Worm (Caenorhabditis elegans): ENCODE results near the gene C08B11.9.

DNA sequence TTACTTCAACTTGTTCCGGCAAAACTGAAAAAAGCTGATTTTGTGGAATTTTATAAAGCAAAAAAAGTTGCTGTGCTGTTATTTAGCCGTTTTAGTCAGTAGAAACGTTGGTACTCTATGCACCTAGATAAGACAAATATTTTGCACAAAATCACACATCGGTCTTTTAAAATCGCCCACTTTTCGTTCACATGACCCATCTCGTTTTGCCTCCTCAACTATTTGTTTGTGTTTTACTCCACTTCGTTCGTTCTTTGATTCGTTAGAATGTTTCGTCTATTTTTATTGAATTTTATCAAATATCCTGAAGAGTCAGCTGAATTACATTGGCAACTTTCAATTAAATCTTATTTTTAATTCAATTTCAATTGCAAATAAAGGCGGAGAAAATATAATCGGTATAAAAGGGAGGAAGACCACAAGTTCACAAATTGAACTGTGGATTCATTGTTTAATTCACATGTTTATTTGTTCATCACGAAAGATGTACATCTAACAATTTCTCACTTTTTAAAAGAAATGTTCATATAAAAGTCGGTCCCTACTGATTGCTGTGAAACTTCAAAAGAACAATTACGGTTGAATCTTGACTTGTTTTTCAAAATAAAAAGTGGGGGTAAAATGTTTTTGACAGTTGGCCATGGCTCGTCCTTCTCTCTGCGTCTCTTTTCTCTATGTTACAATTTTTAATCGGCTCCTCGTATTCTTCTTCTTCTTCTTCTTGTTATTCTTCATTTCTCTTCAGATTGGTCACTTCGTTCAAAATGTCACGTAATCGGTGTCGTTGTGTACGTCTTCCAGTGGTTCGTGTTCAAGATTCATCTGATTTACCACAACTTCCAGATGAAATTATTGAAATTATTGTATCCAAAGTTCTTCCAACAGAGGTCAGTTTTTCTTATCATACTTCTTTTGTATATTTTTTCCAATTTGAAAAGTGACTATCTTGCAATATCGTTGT lies 25.6 kb downstream of the C08B11.9 start, which contains the start of gene DH11.2:
- TF ChIP-seq dmd-8 (GFP tag; IDR thresholded peaks at IDR 0.05) (no peak), hif-1 (tag; optimal IDR thresholded peaks at IDR 0.05) (peak in 1 of 2 experiments; percentile 46), T26A8.4 (GFP tag; IDR thresholded peaks at IDR 0.05) (no peak), nhr-237 (tag; optimal IDR thresholded peaks at IDR 0.05) (no peak), aha-1 (tag) (peak; percentile 75), pha-4 (GFP tag; IDR thresholded peaks at IDR 0.05) (no peak), pha-4 (tag; optimal IDR thresholded peaks at IDR 0.05) (no peak), duxl-1 (tag; optimal IDR thresholded peaks at IDR 0.05; ENCODE audit: poor library complexity) (no peak), Y75B8A.6 (GFP tag; IDR thresholded peaks at IDR 0.05) (no peak), ama-1 (optimal IDR thresholded peaks at IDR 0.05) (no peak), spr-1 (tag; optimal IDR thresholded peaks at IDR 0.05) (no peak)
